Worm (Caenorhabditis elegans): Measurements from ENCODE around the gene cbs-1.

DNA sequence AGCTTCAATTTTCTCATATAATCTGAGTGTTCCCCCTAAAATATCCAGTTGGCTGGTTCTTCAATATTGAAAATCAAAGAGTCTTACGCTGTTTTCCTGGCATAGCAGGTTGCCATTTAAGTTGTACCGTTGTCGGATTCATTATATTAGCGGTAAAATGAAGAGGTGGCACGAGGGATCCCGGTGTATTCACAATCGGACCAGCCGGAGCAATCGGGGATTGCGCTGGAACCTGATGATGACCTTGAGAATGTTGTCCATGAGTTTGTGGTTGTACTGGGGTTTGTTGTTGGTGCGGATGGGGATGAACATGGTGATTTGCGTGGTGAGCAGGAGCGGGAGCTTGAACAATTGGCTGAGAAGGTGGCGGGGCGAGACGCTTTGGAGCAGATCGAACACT is 9.6 kb upstream of the cbs-1 start:
- TF ChIP-seq nhr-237 (tag; optimal IDR thresholded peaks at IDR 0.05) (no peak), tbx-2 (tag; optimal IDR thresholded peaks at IDR 0.05) (no peak), zag-1 (tag; optimal IDR thresholded peaks at IDR 0.05) (no peak)
